Worm (Caenorhabditis elegans) whole organism, L4 larva: ENCODE data around the gene egrh-2.
A peak's percentile ranks its signal among the peaks of the same experiment; 100 is the strongest.

Experiments used
- D1046.2 ChIP-seq: fragments of 200-800 bp; sonication (Bioruptor generic); IDR thresholded peaks from 2 replicates; pipeline ENCODE4 v1.3.6; 2022; ENCODE audit warnings: missing genetic modification characterization, missing compliant biosample characterization
- F10B5.3 ChIP-seq: sonication (generic microtip); optimal IDR thresholded peaks from 2 replicates; lab custom pipeline; 2016; ENCODE audit warnings: mild to moderate bottlenecking, missing genetic modification characterization, missing compliant biosample characterization
- F37D6.2 ChIP-seq: sonication (generic microtip); optimal IDR thresholded peaks from 2 replicates; lab custom pipeline; 2016; ENCODE audit warnings: mild to moderate bottlenecking, missing genetic modification characterization, missing compliant biosample characterization
- F44E2.7 ChIP-seq: fragments of 200-800 bp; sonication (Bioruptor generic); IDR thresholded peaks from 2 replicates; pipeline ENCODE4 v2.1.2; 2022; ENCODE audit warnings: missing genetic modification characterization, missing compliant biosample characterization
- F49E8.2 ChIP-seq: sonication (generic microtip); optimal IDR thresholded peaks from 2 replicates; lab custom pipeline; 2016; ENCODE audit warnings: missing compliant biosample characterization, mild to moderate bottlenecking, missing genetic modification characterization, borderline replicate concordance
- T20F7.1 ChIP-seq: fragments of 200-800 bp; sonication (Bioruptor generic); optimal IDR thresholded peaks from 2 replicates; lab custom pipeline; 2018; ENCODE audit warnings: mild to moderate bottlenecking, missing genetic modification characterization, missing compliant biosample characterization
- T26A8.4 ChIP-seq: fragments of 200-800 bp; sonication (Bioruptor generic); IDR thresholded peaks from 2 replicates; pipeline ENCODE4 v1.3.6; 2022; ENCODE audit warnings: missing genetic modification characterization, missing compliant biosample characterization
- aha-1 ChIP-seq: fragments of 150-350 bp; peaks from one replicate; lab custom pipeline; 2014; ENCODE audit warnings: missing biosample characterization, missing genetic modification characterization
- aly-2 ChIP-seq: sonication (generic microtip); optimal IDR thresholded peaks from 2 replicates; lab custom pipeline; 2018; ENCODE audit warnings: missing biosample characterization, missing genetic modification characterization
- ceh-32 ChIP-seq: sonication (generic microtip); optimal IDR thresholded peaks from 2 replicates; lab custom pipeline; 2016; ENCODE audit warnings: mild to moderate bottlenecking, missing genetic modification characterization, missing compliant biosample characterization; ENCODE audit not compliant: poor library complexity
- ceh-62 ChIP-seq: sonication (generic microtip); optimal IDR thresholded peaks from 2 replicates; lab custom pipeline; 2017; ENCODE audit warnings: missing biosample characterization, missing genetic modification characterization
- ceh-82 ChIP-seq: sonication (generic microtip); optimal IDR thresholded peaks from 2 replicates; lab custom pipeline; 2017; ENCODE audit warnings: missing biosample characterization, missing genetic modification characterization
- daf-16 ChIP-seq, 3 experiments: sonication (generic microtip); optimal IDR thresholded peaks; 2 replicates each; lab custom pipeline; 2016 to 2017; ENCODE audit warnings: missing genetic modification characterization in 3 of 3, missing genetic modification reagents in 3 of 3, mild to moderate bottlenecking in 2 of 3, missing compliant biosample characterization in 2 of 3, missing biosample characterization in 1 of 3, moderate library complexity in 1 of 3
- egl-43 ChIP-seq: fragments of 200-800 bp; sonication (Bioruptor generic); IDR thresholded peaks from 2 replicates; pipeline ENCODE4 v1.3.6; 2022; ENCODE audit warnings: missing genetic modification reagents, missing genetic modification characterization, missing compliant biosample characterization
- fos-1 ChIP-seq: fragments of 150-350 bp; optimal IDR thresholded peaks from 2 replicates; lab custom pipeline; 2014; ENCODE audit warnings: missing biosample characterization, missing genetic modification characterization
- gei-8 ChIP-seq: fragments of 200-800 bp; sonication (Bioruptor generic); optimal IDR thresholded peaks from 2 replicates; lab custom pipeline; 2018; ENCODE audit warnings: mild to moderate bottlenecking, missing genetic modification characterization, missing compliant biosample characterization
- hlh-30 ChIP-seq: sonication (generic microtip); optimal IDR thresholded peaks from 2 replicates; lab custom pipeline; 2017; ENCODE audit warnings: antibody characterized with exemption, mild to moderate bottlenecking, missing genetic modification characterization, missing compliant biosample characterization; ENCODE audit not compliant: insufficient read depth
- jun-1 ChIP-seq: fragments of 150-350 bp; optimal IDR thresholded peaks from 2 replicates; lab custom pipeline; 2014; ENCODE audit warnings: missing biosample characterization, missing genetic modification reagents, missing genetic modification characterization
- lin-1 ChIP-seq: fragments of 200-800 bp; sonication (Bioruptor generic); IDR thresholded peaks from 2 replicates; pipeline ENCODE4 v1.3.6; 2022; ENCODE audit warnings: missing genetic modification reagents, missing genetic modification characterization, missing compliant biosample characterization
- lin-15B ChIP-seq: fragments of 150-350 bp; sonication (generic microtip); optimal IDR thresholded peaks from 3 replicates; lab custom pipeline; 2014; ENCODE audit warnings: missing biosample characterization, missing genetic modification characterization
- lin-38 ChIP-seq: fragments of 200-800 bp; sonication (Bioruptor generic); IDR thresholded peaks from 2 replicates; pipeline ENCODE4 v1.3.6; 2022; ENCODE audit warnings: missing genetic modification reagents, missing genetic modification characterization, missing compliant biosample characterization
- lir-3 ChIP-seq: sonication (generic microtip); optimal IDR thresholded peaks from 2 replicates; lab custom pipeline; 2016; ENCODE audit warnings: mild to moderate bottlenecking, missing genetic modification characterization, missing compliant biosample characterization
- madf-5 ChIP-seq, 2 experiments: fragments of 200-800 bp; sonication (Bioruptor generic); IDR thresholded peaks; 2 replicates each; pipeline ENCODE4 v1.3.6; 2022; ENCODE audit warnings: missing compliant biosample characterization in 2 of 2, missing genetic modification characterization in 2 of 2
- madf-9 ChIP-seq: fragments of 200-800 bp; sonication (Bioruptor generic); conservative IDR thresholded peaks from 2 replicates; pipeline ENCODE4 v1.3.6; 2022; ENCODE audit warnings: missing genetic modification reagents, missing genetic modification characterization, missing compliant biosample characterization
- mes-2 ChIP-seq: sonication (generic microtip); optimal IDR thresholded peaks from 2 replicates; lab custom pipeline; 2016; ENCODE audit warnings: missing genotype, mild to moderate bottlenecking, missing genetic modification characterization, missing compliant biosample characterization; ENCODE audit not compliant: poor library complexity, severe bottlenecking
- mxl-2 ChIP-seq: fragments of 200-800 bp; sonication (Bioruptor generic); conservative IDR thresholded peaks from 2 replicates; pipeline ENCODE4 v1.3.6; 2022; ENCODE audit warnings: missing genetic modification reagents, missing genetic modification characterization, missing compliant biosample characterization
- nhr-237 ChIP-seq: sonication (generic microtip); optimal IDR thresholded peaks from 2 replicates; lab custom pipeline; 2017; ENCODE audit warnings: missing biosample characterization, missing genetic modification characterization
- nhr-25 ChIP-seq: sonication (generic microtip); optimal IDR thresholded peaks from 2 replicates; lab custom pipeline; 2017; ENCODE audit warnings: missing genetic modification characterization, mild to moderate bottlenecking, missing compliant biosample characterization, antibody characterized with exemption, moderate library complexity, borderline replicate concordance; ENCODE audit not compliant: insufficient read depth
- pqm-1 ChIP-seq: sonication (generic microtip); optimal IDR thresholded peaks from 2 replicates; lab custom pipeline; 2017; ENCODE audit warnings: missing biosample characterization, missing genetic modification characterization
- saeg-2 ChIP-seq: fragments of 200-800 bp; sonication (Bioruptor generic); IDR thresholded peaks from 2 replicates; pipeline ENCODE4 v1.3.6; 2022; ENCODE audit warnings: missing genetic modification reagents, missing genetic modification characterization, missing compliant biosample characterization
- set-16 ChIP-seq: fragments of 200-800 bp; sonication (Bioruptor generic); IDR thresholded peaks from 2 replicates; pipeline ENCODE4 v1.3.6; 2022; ENCODE audit warnings: missing genetic modification reagents, missing genetic modification characterization, missing compliant biosample characterization
- snpc-4 ChIP-seq: fragments of 150-350 bp; optimal IDR thresholded peaks from 2 replicates; lab custom pipeline; 2014; ENCODE audit warnings: missing biosample characterization, missing genetic modification characterization
- spr-3 ChIP-seq: fragments of 200-800 bp; sonication (Bioruptor generic); optimal IDR thresholded peaks from 2 replicates; lab custom pipeline; 2018; ENCODE audit warnings: mild to moderate bottlenecking, missing genetic modification characterization, missing compliant biosample characterization
- tag-97 ChIP-seq: fragments of 200-800 bp; sonication (Bioruptor generic); IDR thresholded peaks from 2 replicates; pipeline ENCODE4 v1.3.6; 2022; ENCODE audit warnings: missing genetic modification characterization, missing compliant biosample characterization
- unc-130 ChIP-seq: sonication (generic microtip); optimal IDR thresholded peaks from 2 replicates; lab custom pipeline; 2016; ENCODE audit warnings: missing genetic modification reagents, missing genetic modification characterization, missing compliant biosample characterization
- unc-39 ChIP-seq: sonication (generic microtip); optimal IDR thresholded peaks from 2 replicates; lab custom pipeline; 2017; ENCODE audit warnings: missing biosample characterization, missing genetic modification characterization
- unc-62 ChIP-seq, 3 experiments: fragments of 150-350 bp in 1 of 3; sonication (generic microtip); optimal IDR thresholded peaks in 2 of 3; peaks in 1 of 3; 1 replicate in 1 of 3; 2 replicates in 2 of 3; lab custom pipeline; 2014 to 2017; ENCODE audit warnings: missing biosample characterization in 3 of 3, missing genetic modification characterization in 3 of 3, missing genetic modification reagents in 3 of 3, missing genotype in 1 of 3
- zag-1 ChIP-seq: fragments of 150-350 bp; optimal IDR thresholded peaks from 2 replicates; lab custom pipeline; 2014; ENCODE audit warnings: missing biosample characterization, missing genetic modification characterization
- zfp-3 ChIP-seq: fragments of 200-800 bp; sonication (Bioruptor generic); conservative IDR thresholded peaks from 2 replicates; pipeline ENCODE4 v1.3.6; 2022; ENCODE audit warnings: missing genetic modification reagents, missing genetic modification characterization, missing compliant biosample characterization
- ztf-11 ChIP-seq: fragments of 150-350 bp; optimal IDR thresholded peaks from 2 replicates; lab custom pipeline; 2014; ENCODE audit warnings: missing biosample characterization, missing genetic modification characterization

The egrh-2 gene

DNA sequence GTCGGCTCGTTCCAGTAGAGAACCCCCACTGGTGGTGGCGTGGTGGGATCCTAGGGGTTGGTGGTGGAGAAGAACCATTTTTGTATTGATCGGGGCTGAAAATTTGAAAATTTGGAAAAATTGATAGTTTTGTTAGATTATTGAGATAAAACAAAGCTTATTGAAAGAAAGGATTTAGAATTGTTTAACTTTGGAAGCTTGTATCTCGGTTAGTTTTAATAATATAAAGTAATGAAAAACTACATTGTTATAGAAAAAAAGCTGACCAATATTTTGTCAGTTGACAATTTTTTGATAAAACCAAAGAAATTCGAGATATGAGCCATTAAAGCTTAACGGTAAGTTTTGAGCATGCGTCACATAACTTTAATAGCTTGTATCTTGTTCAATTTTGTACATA lies 39.7 kb upstream of the egrh-2 start, which contains the start of gene abhd-14:
Gene abhd-14 (minus strand): TSS at position 101 of the 400 bp plus-strand sequence.
- TF ChIP-seq T20F7.1: no peak
- no peak for TF ChIP-seq lin-38 (GFP tag; lab: Robert Waterston, UW)
- TF ChIP-seq D1046.2 (GFP tag; lab: Robert Waterston, UW): no peak
- TF ChIP-seq spr-3 (GFP tag; lab: Kevin White, UChicago): no peak

DNA sequence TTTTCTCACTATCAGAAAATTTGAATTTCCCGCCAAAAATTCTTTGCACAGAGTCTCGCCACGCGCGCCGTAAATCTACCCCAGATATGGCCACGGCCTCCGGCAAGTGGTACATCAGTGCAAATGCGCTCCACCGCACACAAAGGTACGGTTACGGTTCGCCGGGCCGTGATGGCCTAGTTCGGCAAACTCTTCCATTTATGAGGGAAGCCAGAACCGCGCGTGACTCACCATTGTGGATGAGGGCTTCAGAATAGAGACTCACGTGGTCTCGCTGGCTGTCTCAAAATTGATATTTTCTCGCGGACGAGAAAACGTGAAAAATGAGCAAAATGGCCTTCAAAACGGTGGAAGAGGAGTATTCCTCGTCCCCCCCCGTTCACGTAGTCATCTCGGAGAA lies 29.5 kb upstream of the egrh-2 start:
- 0 out of 2 replicates have a peak, but pooled peaks have one; percentile 61 for TF ChIP-seq D1046.2 (GFP tag; lab: Robert Waterston, UW)
- peak; percentile 19; the same call in 1 of the 2 replicates for TF ChIP-seq set-16 (GFP tag; lab: Robert Waterston, UW)
- TF ChIP-seq lin-38 (GFP tag; lab: Robert Waterston, UW): peak; percentile 50
- no peak for TF ChIP-seq nhr-25 (tag; lab: Kevin White, UChicago)
- 0 out of 2 replicates have a peak, but pooled peaks have one; percentile 44 for TF ChIP-seq egl-43 (GFP tag; lab: Robert Waterston, UW)

DNA sequence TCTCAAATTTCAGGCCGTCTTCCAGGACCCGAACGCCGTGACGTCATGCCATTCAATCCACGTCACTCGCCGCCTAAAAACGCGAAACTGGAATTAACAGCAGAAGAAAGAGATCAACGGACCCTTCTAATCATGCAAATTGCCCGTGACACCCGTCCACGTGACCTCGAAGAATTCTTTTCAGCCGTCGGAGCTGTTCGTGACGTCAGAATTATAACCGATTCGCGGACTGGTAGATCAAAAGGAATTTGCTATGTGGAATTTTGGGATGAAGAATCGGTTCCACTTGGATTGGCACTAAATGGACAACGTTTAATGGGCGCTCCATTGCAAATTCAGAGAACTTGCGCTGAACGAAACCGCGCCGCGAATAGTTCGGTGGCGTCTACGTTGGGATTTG lies 25.2 kb upstream of the egrh-2 start:
- TF ChIP-seq unc-62 (GFP tag; optimal IDR thresholded peaks at IDR 0.05 in 1 of 2; lab: Kevin White, UChicago) (peak in 1 of 2 experiments; percentile 94), unc-62 (tag; optimal IDR thresholded peaks at IDR 0.05; lab: Kevin White, UChicago) (no peak), zag-1 (no peak)

DNA sequence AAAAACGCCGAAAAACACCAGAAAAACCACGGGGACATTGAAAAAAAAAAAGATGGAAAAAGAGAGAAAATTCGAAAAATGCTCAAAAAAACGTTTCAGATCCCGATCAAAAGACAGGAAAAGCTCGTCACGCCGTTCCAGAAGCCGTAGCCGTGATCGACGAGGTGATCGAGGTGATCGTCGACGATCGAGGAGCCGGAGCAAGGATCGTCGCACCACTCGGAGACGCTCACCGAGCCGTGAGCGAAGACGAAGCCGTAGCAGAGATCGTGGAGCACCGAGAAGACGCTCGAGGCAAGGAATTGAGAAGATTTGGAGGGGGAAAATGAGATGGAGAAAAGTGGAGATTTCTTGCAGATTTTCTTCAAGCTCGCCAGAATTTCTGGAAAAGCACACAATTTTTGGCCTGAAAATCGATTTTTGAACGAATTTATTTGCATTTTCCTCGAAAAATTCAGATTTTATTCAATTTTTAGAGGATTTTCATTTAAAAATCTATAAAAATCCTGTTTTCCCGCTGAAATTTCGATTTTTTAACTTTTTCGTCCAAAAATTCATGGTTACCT lies 23.1 kb upstream of the egrh-2 start:
- TF ChIP-seq set-16 (GFP tag; lab: Robert Waterston, UW): peak; percentile 88
- peak; percentile 13 for TF ChIP-seq mes-2
- no peak for TF ChIP-seq lin-1
- TF ChIP-seq aha-1 (tag; lab: Kevin White, UChicago): peak; percentile 38

DNA sequence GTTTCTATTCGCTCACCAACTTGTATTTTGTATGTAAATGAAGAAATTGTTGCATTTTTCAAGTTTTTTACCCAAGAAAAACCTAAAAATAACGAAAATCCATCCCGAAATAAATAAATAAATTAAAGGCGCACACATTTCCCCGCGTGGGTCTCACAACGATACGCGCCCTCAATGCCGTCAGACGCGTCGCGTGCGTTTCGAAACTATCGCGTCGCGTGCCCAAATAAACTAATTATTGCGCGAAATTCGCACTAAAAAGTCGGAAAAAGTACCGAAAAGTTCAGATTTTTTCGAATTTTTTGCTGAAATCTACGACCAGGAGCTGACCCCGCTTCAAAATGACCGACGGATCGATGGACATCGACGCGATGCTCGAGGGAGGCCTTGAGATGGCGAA lies 22.2 kb upstream of the egrh-2 start, which contains the start of gene rbm-39:
Gene rbm-39 (plus strand): TSS at position 178 of the 400 bp plus-strand sequence.
- peak; percentile 63 for TF ChIP-seq T26A8.4 (GFP tag; lab: Robert Waterston, UW)
- TF ChIP-seq F37D6.2 (tag; lab: Kevin White, UChicago): peak; percentile 57
- TF ChIP-seq mes-2: peak; percentile 94
- TF ChIP-seq aha-1 (tag; lab: Kevin White, UChicago): peak; percentile 62
- no peak for TF ChIP-seq ceh-62 (tag; lab: Kevin White, UChicago)
- peak; percentile 68 for TF ChIP-seq spr-3 (GFP tag; lab: Kevin White, UChicago)
- no peak for TF ChIP-seq snpc-4 (tag; lab: Kevin White, UChicago)
- TF ChIP-seq zfp-3 (GFP tag; lab: Robert Waterston, UW): peak; percentile 76; the same call in 1 of the 2 replicates
- TF ChIP-seq lin-15B (tag; lab: Kevin White, UChicago): no peak
- no peak for TF ChIP-seq madf-9 (GFP tag; lab: Robert Waterston, UW)
- no peak for TF ChIP-seq madf-5 (GFP tag; IDR thresholded peaks at IDR 0.05; lab: Robert Waterston, UW)
- TF ChIP-seq fos-1 (tag; lab: Kevin White, UChicago): no peak
- no peak for TF ChIP-seq ztf-11 (tag; lab: Kevin White, UChicago)
- TF ChIP-seq F49E8.2 (tag; lab: Kevin White, UChicago): peak; percentile 4
- no peak for TF ChIP-seq mxl-2 (GFP tag; lab: Robert Waterston, UW)
- TF ChIP-seq saeg-2: no peak
- no peak for TF ChIP-seq tag-97 (GFP tag; lab: Robert Waterston, UW)
- TF ChIP-seq ceh-32 (tag; lab: Kevin White, UChicago): no peak
- TF ChIP-seq ceh-82: no peak
- no peak for TF ChIP-seq unc-39 (tag; lab: Kevin White, UChicago)
- no peak for TF ChIP-seq aly-2 (tag; lab: Kevin White, UChicago)
- TF ChIP-seq jun-1 (tag; lab: Kevin White, UChicago): no peak
- TF ChIP-seq gei-8 (GFP tag; lab: Kevin White, UChicago): no peak
- no peak for TF ChIP-seq lir-3 (tag; lab: Kevin White, UChicago)
- no peak for TF ChIP-seq set-16 (GFP tag; lab: Robert Waterston, UW)
- TF ChIP-seq unc-130 (GFP tag; lab: Kevin White, UChicago): peak; percentile 76
- TF ChIP-seq daf-16 (GFP tag; optimal IDR thresholded peaks at IDR 0.05; lab: Kevin White, UChicago): peak; percentile 21 to 53
- TF ChIP-seq daf-16 (tag; optimal IDR thresholded peaks at IDR 0.05; lab: Kevin White, UChicago): peak; percentile 55
- TF ChIP-seq F44E2.7 (GFP tag; lab: Robert Waterston, UW): no peak
- peak; percentile 90 for TF ChIP-seq hlh-30
- TF ChIP-seq unc-62 (GFP tag; optimal IDR thresholded peaks at IDR 0.05 in 1 of 2; lab: Kevin White, UChicago): peak in 1 of 2 experiments; percentile 32
- no peak for TF ChIP-seq unc-62 (tag; optimal IDR thresholded peaks at IDR 0.05; lab: Kevin White, UChicago)
- no peak for TF ChIP-seq nhr-237 (tag; lab: Kevin White, UChicago)
- peak; percentile 4 for TF ChIP-seq F10B5.3 (tag; lab: Kevin White, UChicago)
- no peak for TF ChIP-seq pqm-1 (tag; lab: Kevin White, UChicago)
